Fruit fly (Drosophila melanogaster) Kc167 (cell line): ENCODE results near the gene Pgd.

ENCODE experiments used
- h ChIP-seq: fragments of >200 bp; optimal IDR thresholded peaks from 3 replicates; lab custom pipeline; 2018; ENCODE audit warnings: missing external identifiers
- ttk ChIP-seq: sonication (Bioruptor generic); optimal IDR thresholded peaks from 2 replicates; lab custom pipeline; 2017; ENCODE audit warnings: missing external identifiers

dm6 chrX:2142935-2143312 lies 2.0 kb upstream of the Pgd start:
- TF ChIP-seq ttk (lab: Kevin White, UChicago): no peak
- TF ChIP-seq h: no peak
